Worm (Caenorhabditis elegans) whole organism, late embryonic: ENCODE measurements around the gene ddn-1.

Experiments used
- K09A11.1 ChIP-seq: sonication (generic microtip); optimal IDR thresholded peaks from 2 replicates; lab custom pipeline; 2017; ENCODE audit warnings: antibody characterized with exemption, mild to moderate bottlenecking, missing genetic modification characterization, missing compliant biosample characterization; ENCODE audit not compliant: insufficient read depth
- ama-1 ChIP-seq: fragments of 150-350 bp; optimal IDR thresholded peaks from 2 replicates; lab custom pipeline; 2014
- ceh-24 ChIP-seq: sonication (generic microtip); optimal IDR thresholded peaks from 2 replicates; lab custom pipeline; 2016; ENCODE audit warnings: mild to moderate bottlenecking, missing genetic modification characterization, missing compliant biosample characterization
- che-1 ChIP-seq: sonication (generic microtip); optimal IDR thresholded peaks from 2 replicates; lab custom pipeline; 2016; ENCODE audit warnings: mild to moderate bottlenecking, missing genetic modification characterization, missing compliant biosample characterization
- dmd-4 ChIP-seq: sonication (generic microtip); optimal IDR thresholded peaks from 2 replicates; lab custom pipeline; 2016; ENCODE audit warnings: borderline replicate concordance, missing genetic modification characterization, missing compliant biosample characterization
- fkh-10 ChIP-seq: fragments of 150-350 bp; optimal IDR thresholded peaks from 2 replicates; lab custom pipeline; 2014; ENCODE audit warnings: missing biosample characterization, missing genetic modification reagents, missing genetic modification characterization
- gmeb-2 ChIP-seq: sonication (generic microtip); optimal IDR thresholded peaks from 2 replicates; lab custom pipeline; 2016; ENCODE audit warnings: missing genetic modification characterization, inconsistent platforms, missing compliant biosample characterization
- hlh-30 ChIP-seq: sonication (generic microtip); optimal IDR thresholded peaks from 2 replicates; lab custom pipeline; 2017; ENCODE audit warnings: antibody characterized with exemption, missing genetic modification characterization, missing compliant biosample characterization; ENCODE audit not compliant: insufficient read depth
- pha-4 ChIP-seq: fragments of 150-350 bp; optimal IDR thresholded peaks from 2 replicates; lab custom pipeline; 2018; ENCODE audit warnings: missing biosample characterization, missing genetic modification reagents, missing genetic modification characterization
- tbx-2 ChIP-seq: sonication (generic microtip); optimal IDR thresholded peaks from 2 replicates; lab custom pipeline; 2016; ENCODE audit warnings: missing genetic modification characterization, missing compliant biosample characterization
- zip-5 ChIP-seq: sonication (generic microtip); optimal IDR thresholded peaks from 2 replicates; lab custom pipeline; 2016; ENCODE audit warnings: missing genetic modification characterization, missing compliant biosample characterization

- TF ChIP-seq ama-1 (no peak), pha-4 (tag; lab: Kevin White, UChicago) (no peak), fkh-10 (no peak), zip-5 (tag; lab: Kevin White, UChicago) (no peak), che-1 (no peak), K09A11.1 (no peak), tbx-2 (tag; lab: Kevin White, UChicago) (no peak), gmeb-2 (no peak), dmd-4 (no peak), ceh-24 (tag; lab: Kevin White, UChicago) (no peak), hlh-30 (no peak)
These were observed 1.7 kb downstream of the ddn-1 start, which contains the start of gene B0507.7 for ce11 chrV:8758618-8759017.
